Worm (Caenorhabditis elegans): ENCODE measurements around the gene F58G11.4.

DNA sequence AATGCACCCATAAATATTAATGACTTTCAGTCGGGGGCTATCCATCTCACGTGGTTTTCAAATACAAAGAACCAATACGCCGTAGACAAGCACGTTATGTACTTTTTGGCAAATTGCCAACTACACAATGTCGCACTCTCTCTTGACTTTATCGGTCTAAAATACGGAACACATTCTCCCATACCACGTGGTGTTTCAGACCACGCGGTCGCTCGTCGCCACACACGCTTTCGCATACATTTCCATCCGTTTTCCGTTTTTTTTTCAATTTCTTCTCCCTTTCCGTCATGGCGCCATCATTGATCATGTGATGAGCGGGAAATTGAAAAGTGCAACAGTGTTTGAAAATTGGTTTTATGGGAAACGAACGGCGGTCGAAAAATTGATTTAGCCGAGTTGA, 13.8 kb upstream of the F58G11.4 start:
- TF ChIP-seq him-1 (tag; optimal IDR thresholded peaks at IDR 0.05), result no peak
- no peak for TF ChIP-seq dao-5 (tag; optimal IDR thresholded peaks at IDR 0.05)
- TF ChIP-seq W03F9.2 (tag; optimal IDR thresholded peaks at IDR 0.05), result peak; percentile 28
